Worm (Caenorhabditis elegans): ENCODE results near the gene T11G6.4.

- no peak for TF ChIP-seq ztf-3 (GFP tag; optimal IDR thresholded peaks at IDR 0.05)
- TF ChIP-seq Y79H2A.3 (GFP tag; conservative IDR thresholded peaks at IDR 0.05) = no peak
- TF ChIP-seq gei-17 (GFP tag; optimal IDR thresholded peaks at IDR 0.05) = no peak
- no peak for TF ChIP-seq egrh-3 (GFP tag; IDR thresholded peaks at IDR 0.05)
- TF ChIP-seq rpc-1 (optimal IDR thresholded peaks at IDR 0.05) = no peak
- no peak for TF ChIP-seq rpc-1 (tag; optimal IDR thresholded peaks at IDR 0.05)
- no peak for TF ChIP-seq unc-130 (GFP tag; optimal IDR thresholded peaks at IDR 0.05)
- TF ChIP-seq mcd-1 (GFP tag; IDR thresholded peaks at IDR 0.05) = no peak
These were observed 48.4 kb upstream of the T11G6.4 start, which contains the start of gene srlf-30 for ce11 chrIV:10900083-10900482.
